Worm (Caenorhabditis elegans) whole organism, young adult: ENCODE results near the gene maa-1.

Source experiments
- B0019.2 ChIP-seq: fragments of 200-800 bp; sonication (Bioruptor generic); conservative IDR thresholded peaks from 2 replicates; pipeline ENCODE4 v1.3.6; 2022; ENCODE audit warnings: missing genetic modification reagents, missing genetic modification characterization, missing compliant biosample characterization
- C17E4.6 ChIP-seq: fragments of 200-800 bp; sonication (Bioruptor generic); IDR thresholded peaks from 2 replicates; pipeline ENCODE4 v1.3.6; 2022; ENCODE audit warnings: missing genetic modification reagents, missing genetic modification characterization, missing compliant biosample characterization
- F37B4.10 ChIP-seq: fragments of 200-800 bp; sonication (Bioruptor generic); IDR thresholded peaks from 2 replicates; pipeline ENCODE4 v1.3.6; 2022; ENCODE audit warnings: missing genetic modification characterization, missing compliant biosample characterization
- K12H6.12 ChIP-seq: fragments of 200-800 bp; sonication (Bioruptor generic); optimal IDR thresholded peaks from 2 replicates; lab custom pipeline; 2018; ENCODE audit warnings: mild to moderate bottlenecking, missing genetic modification characterization, missing compliant biosample characterization
- Y67H2A.10 ChIP-seq: fragments of 200-800 bp; sonication (Bioruptor generic); conservative IDR thresholded peaks from 2 replicates; pipeline ENCODE4 v1.3.6; 2022; ENCODE audit warnings: missing genetic modification reagents, missing genetic modification characterization, missing compliant biosample characterization
- Y95B8A.8 ChIP-seq: fragments of 200-800 bp; sonication (Bioruptor generic); IDR thresholded peaks from 2 replicates; pipeline ENCODE4 v1.3.6; 2022; ENCODE audit warnings: missing genetic modification reagents, missing genetic modification characterization, missing compliant biosample characterization
- akir-1 ChIP-seq: fragments of 200-800 bp; sonication (Bioruptor generic); optimal IDR thresholded peaks from 2 replicates; lab custom pipeline; 2018; ENCODE audit warnings: mild to moderate bottlenecking, missing genetic modification characterization, moderate library complexity, missing compliant biosample characterization
- aptf-2 ChIP-seq: fragments of 200-800 bp; sonication (Bioruptor generic); conservative IDR thresholded peaks from 2 replicates; pipeline ENCODE4 v1.3.6; 2022; ENCODE audit warnings: missing genetic modification reagents, missing genetic modification characterization, missing compliant biosample characterization
- atf-7 ChIP-seq: sonication (generic microtip); optimal IDR thresholded peaks from 2 replicates; lab custom pipeline; 2017; ENCODE audit warnings: mild to moderate bottlenecking, missing genetic modification characterization, missing compliant biosample characterization
- athp-1 ChIP-seq: sonication (generic microtip); optimal IDR thresholded peaks from 2 replicates; lab custom pipeline; 2017; ENCODE audit warnings: mild to moderate bottlenecking, missing genetic modification characterization, missing compliant biosample characterization
- attf-3 ChIP-seq: fragments of 200-800 bp; sonication (Bioruptor generic); conservative IDR thresholded peaks from 2 replicates; pipeline ENCODE4 v1.3.6; 2022; ENCODE audit warnings: missing genetic modification reagents, missing genetic modification characterization, missing compliant biosample characterization
- attf-5 ChIP-seq: fragments of 200-800 bp; sonication (Bioruptor generic); optimal IDR thresholded peaks from 2 replicates; lab custom pipeline; 2018; ENCODE audit warnings: mild to moderate bottlenecking, missing genetic modification characterization, missing compliant biosample characterization
- ceh-100 ChIP-seq: fragments of 200-800 bp; sonication (Bioruptor generic); IDR thresholded peaks from 2 replicates; pipeline ENCODE4 v1.3.6; 2022; ENCODE audit warnings: missing genetic modification reagents, missing genetic modification characterization, missing compliant biosample characterization
- ceh-91 ChIP-seq: fragments of 200-800 bp; sonication (Bioruptor generic); IDR thresholded peaks from 2 replicates; pipeline ENCODE4 v1.3.6; 2022; ENCODE audit warnings: missing genetic modification reagents, missing genetic modification characterization, missing compliant biosample characterization
- efl-1 ChIP-seq: fragments of 150-350 bp; optimal IDR thresholded peaks from 2 replicates; lab custom pipeline; 2014; ENCODE audit warnings: missing biosample characterization, missing genetic modification reagents, missing genetic modification characterization
- egl-18 ChIP-seq: fragments of 200-800 bp; sonication (Bioruptor generic); IDR thresholded peaks from 2 replicates; pipeline ENCODE4 v1.3.6; 2022; ENCODE audit warnings: missing genetic modification reagents, missing genetic modification characterization, missing compliant biosample characterization
- egl-44 ChIP-seq: fragments of 200-800 bp; sonication (Bioruptor generic); IDR thresholded peaks from 2 replicates; pipeline ENCODE4 v1.3.6; 2022; ENCODE audit warnings: missing genetic modification reagents, missing genetic modification characterization, missing compliant biosample characterization
- egrh-3 ChIP-seq: fragments of 200-800 bp; sonication (Bioruptor generic); IDR thresholded peaks from 2 replicates; pipeline ENCODE4 v1.3.6; 2022; ENCODE audit warnings: missing genetic modification reagents, missing genetic modification characterization, missing compliant biosample characterization
- ets-4 ChIP-seq: fragments of 200-800 bp; sonication (Bioruptor generic); optimal IDR thresholded peaks from 2 replicates; lab custom pipeline; 2018; ENCODE audit warnings: mild to moderate bottlenecking, missing genetic modification characterization, missing compliant biosample characterization
- hmg-1.2 ChIP-seq: fragments of 200-800 bp; sonication (Bioruptor generic); IDR thresholded peaks from 2 replicates; pipeline ENCODE4 v1.3.6; 2022; ENCODE audit warnings: missing genetic modification reagents, missing genetic modification characterization, missing compliant biosample characterization
- hmg-20 ChIP-seq: fragments of 200-800 bp; sonication (Bioruptor generic); IDR thresholded peaks from 2 replicates; pipeline ENCODE4 v1.3.6; 2022; ENCODE audit warnings: missing genetic modification reagents, missing genetic modification characterization, missing compliant biosample characterization
- hrde-1 ChIP-seq: sonication (generic microtip); optimal IDR thresholded peaks from 2 replicates; lab custom pipeline; 2016; ENCODE audit warnings: missing genetic modification characterization, mild to moderate bottlenecking, missing compliant biosample characterization, moderate library complexity, missing genotype, missing genetic modification reagents, borderline replicate concordance
- let-526 ChIP-seq: fragments of 200-800 bp; sonication (Bioruptor generic); IDR thresholded peaks from 2 replicates; pipeline ENCODE4 v1.3.6; 2022; ENCODE audit warnings: missing genetic modification reagents, missing genetic modification characterization, missing compliant biosample characterization
- let-607 ChIP-seq, 2 experiments: fragments of 200-800 bp in 1 of 2; sonication (Bioruptor generic) in 1 of 2; sonication (generic microtip) in 1 of 2; optimal IDR thresholded peaks; 2 replicates each; lab custom pipeline; 2016 to 2018; ENCODE audit warnings: mild to moderate bottlenecking in 2 of 2, missing compliant biosample characterization in 2 of 2, missing genetic modification characterization in 2 of 2, moderate library complexity in 2 of 2, missing genotype in 1 of 2
- lin-26 ChIP-seq: fragments of 200-800 bp; sonication (Bioruptor generic); IDR thresholded peaks from 2 replicates; pipeline ENCODE4 v1.3.6; 2022; ENCODE audit warnings: missing genetic modification reagents, missing genetic modification characterization, missing compliant biosample characterization
- lin-40 ChIP-seq: sonication (generic microtip); optimal IDR thresholded peaks from 2 replicates; lab custom pipeline; 2016; ENCODE audit warnings: missing genetic modification characterization, mild to moderate bottlenecking, missing compliant biosample characterization, missing genotype, missing genetic modification reagents
- lin-54 ChIP-seq: fragments of 200-800 bp; sonication (Bioruptor generic); optimal IDR thresholded peaks from 2 replicates; lab custom pipeline; 2018; ENCODE audit warnings: mild to moderate bottlenecking, missing genetic modification characterization, missing compliant biosample characterization
- lir-1 ChIP-seq: fragments of 200-800 bp; sonication (Bioruptor generic); conservative IDR thresholded peaks from 2 replicates; pipeline ENCODE4 v1.3.6; 2022; ENCODE audit warnings: missing genetic modification reagents, missing genetic modification characterization, missing compliant biosample characterization
- lsl-1 ChIP-seq: fragments of 200-800 bp; sonication (Bioruptor generic); optimal IDR thresholded peaks from 2 replicates; lab custom pipeline; 2018; ENCODE audit warnings: mild to moderate bottlenecking, missing genetic modification characterization, moderate library complexity, missing compliant biosample characterization
- madf-10 ChIP-seq: sonication (generic microtip); optimal IDR thresholded peaks from 2 replicates; lab custom pipeline; 2016; ENCODE audit warnings: mild to moderate bottlenecking, missing genetic modification characterization, missing compliant biosample characterization
- mes-4 ChIP-seq: sonication (generic microtip); optimal IDR thresholded peaks from 2 replicates; lab custom pipeline; 2016; ENCODE audit warnings: missing genotype, missing genetic modification characterization, missing compliant biosample characterization
- repo-1 ChIP-seq: sonication (generic microtip); optimal IDR thresholded peaks from 2 replicates; lab custom pipeline; 2017; ENCODE audit warnings: mild to moderate bottlenecking, missing genetic modification characterization, missing compliant biosample characterization
- sea-2 ChIP-seq: fragments of 200-800 bp; sonication (Bioruptor generic); IDR thresholded peaks from 2 replicates; pipeline ENCODE4 v1.3.6; 2022; ENCODE audit warnings: missing genetic modification characterization, missing compliant biosample characterization
- snpc-3.4 ChIP-seq: sonication (generic microtip); optimal IDR thresholded peaks from 2 replicates; lab custom pipeline; 2017; ENCODE audit warnings: missing genetic modification characterization, mild to moderate bottlenecking, missing compliant biosample characterization, antibody characterized with exemption, moderate library complexity, missing genotype, missing genetic modification reagents
- tlf-1 ChIP-seq: fragments of 200-800 bp; sonication (Bioruptor generic); optimal IDR thresholded peaks from 2 replicates; lab custom pipeline; 2018; ENCODE audit warnings: mild to moderate bottlenecking, missing genetic modification characterization, missing compliant biosample characterization
- unc-130 ChIP-seq: sonication (generic microtip); optimal IDR thresholded peaks from 2 replicates; lab custom pipeline; 2016; ENCODE audit warnings: missing genetic modification reagents, missing genetic modification characterization, missing compliant biosample characterization
- unc-62 ChIP-seq: fragments of 150-350 bp; optimal IDR thresholded peaks from 2 replicates; lab custom pipeline; 2014; ENCODE audit warnings: missing biosample characterization, missing genetic modification reagents, missing genetic modification characterization
- xnd-1 ChIP-seq: sonication (generic microtip); optimal IDR thresholded peaks from 2 replicates; lab custom pipeline; 2016; ENCODE audit warnings: missing genotype, missing genetic modification reagents, missing genetic modification characterization, missing compliant biosample characterization
- zfh-2 ChIP-seq: fragments of 200-800 bp; sonication (Bioruptor generic); conservative IDR thresholded peaks from 2 replicates; pipeline ENCODE4 v1.3.6; 2022; ENCODE audit warnings: missing genetic modification reagents, missing genetic modification characterization, missing compliant biosample characterization
- zim-3 ChIP-seq: sonication (generic microtip); optimal IDR thresholded peaks from 2 replicates; lab custom pipeline; 2017; ENCODE audit warnings: mild to moderate bottlenecking, missing genetic modification characterization, moderate library complexity, missing compliant biosample characterization
- ztf-22 ChIP-seq: fragments of 200-800 bp; sonication (Bioruptor generic); optimal IDR thresholded peaks from 2 replicates; lab custom pipeline; 2018; ENCODE audit warnings: mild to moderate bottlenecking, missing genetic modification characterization, moderate library complexity, missing compliant biosample characterization
- ztf-26 ChIP-seq: sonication (generic microtip); optimal IDR thresholded peaks from 2 replicates; lab custom pipeline; 2017; ENCODE audit warnings: missing genetic modification characterization, missing compliant biosample characterization
- ztf-28 ChIP-seq: fragments of 200-800 bp; sonication (Bioruptor generic); IDR thresholded peaks from 2 replicates; pipeline ENCODE4 v1.3.6; 2022; ENCODE audit warnings: missing genetic modification reagents, missing genetic modification characterization, missing compliant biosample characterization
- ztf-3 ChIP-seq: fragments of 200-800 bp; sonication (Bioruptor generic); optimal IDR thresholded peaks from 2 replicates; lab custom pipeline; 2018; ENCODE audit warnings: mild to moderate bottlenecking, missing genetic modification characterization, missing compliant biosample characterization

maa-1 gene

DNA sequence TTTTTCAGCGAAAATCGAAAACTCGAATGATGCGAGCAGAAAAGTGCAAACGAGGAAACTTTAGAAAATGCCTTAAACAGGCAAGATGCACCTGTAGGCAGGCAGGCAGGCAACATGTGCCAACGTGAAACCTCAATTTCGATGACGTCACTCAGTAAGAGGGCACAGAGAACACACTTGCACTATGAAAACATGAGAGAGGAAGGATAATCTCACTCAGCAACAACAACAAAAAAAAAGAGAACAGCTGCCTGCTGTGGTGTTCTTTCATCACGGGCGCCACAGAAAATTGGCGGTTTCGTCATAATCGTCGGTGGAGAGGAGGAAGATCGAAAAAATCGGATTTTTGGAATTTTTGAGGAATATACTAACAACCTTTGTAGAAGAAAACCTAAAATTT, 11.8 kb upstream of the maa-1 start (continued):
- TF ChIP-seq tlf-1 (GFP tag; lab: Kevin White, UChicago) = no peak
- no peak for TF ChIP-seq attf-3 (GFP tag; lab: Robert Waterston, UW)
- TF ChIP-seq hmg-1.2 (GFP tag; lab: Robert Waterston, UW) = no peak
- TF ChIP-seq mes-4 (tag; lab: Kevin White, UChicago) = no peak
- TF ChIP-seq efl-1 (GFP tag; lab: Kevin White, UChicago) = no peak
- 0 out of 2 replicates have a peak, but pooled peaks have one; percentile 23 for TF ChIP-seq hmg-20 (GFP tag; lab: Robert Waterston, UW)
- no peak for TF ChIP-seq repo-1
- no peak for TF ChIP-seq lin-26 (GFP tag; lab: Robert Waterston, UW)
- no peak for TF ChIP-seq madf-10 (tag; lab: Kevin White, UChicago)
- TF ChIP-seq Y95B8A.8 (GFP tag; lab: Robert Waterston, UW) = 0 out of 2 replicates have a peak, but pooled peaks have one; percentile 35
- no peak for TF ChIP-seq B0019.2 (GFP tag; lab: Robert Waterston, UW)
- TF ChIP-seq lin-54 (GFP tag; lab: Kevin White, UChicago) = no peak
- TF ChIP-seq ztf-26 (tag; lab: Kevin White, UChicago) = no peak
- peak; percentile 63 for TF ChIP-seq atf-7
- TF ChIP-seq lsl-1 (GFP tag; lab: Kevin White, UChicago) = no peak
- TF ChIP-seq attf-5 = no peak
- TF ChIP-seq unc-62 (GFP tag; lab: Kevin White, UChicago) = no peak
- no peak for TF ChIP-seq ztf-3 (GFP tag; lab: Kevin White, UChicago)
- TF ChIP-seq sea-2 = no peak
- no peak for TF ChIP-seq ztf-28 (GFP tag; lab: Robert Waterston, UW)
- no peak for TF ChIP-seq akir-1 (GFP tag; lab: Kevin White, UChicago)
- no peak for TF ChIP-seq C17E4.6 (GFP tag; lab: Robert Waterston, UW)
- TF ChIP-seq K12H6.12 (tag; lab: Kevin White, UChicago) = peak; percentile 37
- peak; percentile 54 for TF ChIP-seq ceh-100 (GFP tag; lab: Robert Waterston, UW)
- TF ChIP-seq Y67H2A.10 = no peak

DNA sequence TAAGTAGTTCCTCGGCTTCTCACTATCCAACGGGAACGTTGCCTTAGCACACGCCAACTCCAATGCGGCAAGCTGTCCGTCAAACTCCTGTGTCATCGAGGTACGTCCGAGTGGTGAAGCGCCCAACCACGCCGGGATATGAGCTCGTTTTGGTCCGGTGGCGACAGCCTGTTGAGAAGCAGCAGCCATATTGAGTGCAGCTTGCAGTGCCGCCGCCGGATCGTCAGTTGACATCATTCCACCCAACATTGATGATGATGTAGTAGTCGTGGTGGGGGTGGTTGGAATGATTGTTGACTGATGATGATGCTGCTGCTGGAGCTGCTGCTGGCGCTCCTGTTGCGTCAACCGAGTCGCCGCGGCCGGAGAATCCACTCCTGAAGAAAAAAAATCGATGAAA, 11.1 kb upstream of the maa-1 start:
- TF ChIP-seq zim-3 (tag; lab: Kevin White, UChicago) (peak; percentile 8), ceh-91 (0 out of 2 replicates have a peak, but pooled peaks have one; percentile 23), egrh-3 (GFP tag; lab: Robert Waterston, UW) (peak; percentile 30; the same call in 1 of the 2 replicates), hmg-20 (GFP tag; lab: Robert Waterston, UW) (no peak), zfh-2 (GFP tag; lab: Robert Waterston, UW) (peak; percentile 84), F37B4.10 (GFP tag; lab: Robert Waterston, UW) (0 out of 2 replicates have a peak, but pooled peaks have one; percentile 46), athp-1 (tag; lab: Kevin White, UChicago) (no peak)
- TF ChIP-seq, all 124 proteins: peak for 5

ce11 chrIII:11830522-11831489, 8.5 kb upstream of the maa-1 start:
- TF ChIP-seq attf-3 (GFP tag; lab: Robert Waterston, UW) (no peak), hrde-1 (tag; lab: Kevin White, UChicago) (peak; percentile 80), xnd-1 (peak; percentile 18), unc-130 (GFP tag; lab: Kevin White, UChicago) (no peak), egl-44 (no peak), C17E4.6 (GFP tag; lab: Robert Waterston, UW) (peak; percentile 5; the same call in 1 of the 2 replicates), let-607 (tag; optimal IDR thresholded peaks at IDR 0.05; lab: Kevin White, UChicago) (no peak), lir-1 (GFP tag; lab: Robert Waterston, UW) (no peak), ets-4 (GFP tag; lab: Kevin White, UChicago) (peak; percentile 19), mes-4 (tag; lab: Kevin White, UChicago) (no peak), lin-40 (no peak), aptf-2 (GFP tag; lab: Robert Waterston, UW) (no peak), snpc-3.4 (peak; percentile 55), ztf-22 (GFP tag; lab: Kevin White, UChicago) (no peak), egl-18 (GFP tag; lab: Robert Waterston, UW) (peak; percentile 2; the same call in 1 of the 2 replicates), let-526 (GFP tag; lab: Robert Waterston, UW) (no peak), lin-54 (GFP tag; lab: Kevin White, UChicago) (no peak)
